Worm (Caenorhabditis elegans): Measurements from ENCODE around the gene nhr-141.

nhr-141 gene

ce11 chrV:7436509-7436908, 8.0 kb upstream of the nhr-141 start:
- TF ChIP-seq ama-1 (optimal IDR thresholded peaks at IDR 0.05) = no peak
- TF ChIP-seq R02D3.7 (tag; optimal IDR thresholded peaks at IDR 0.05) = no peak
- no peak for TF ChIP-seq mdl-1 (tag; optimal IDR thresholded peaks at IDR 0.05)
- no peak for TF ChIP-seq daf-12 (tag; optimal IDR thresholded peaks at IDR 0.05)
- TF ChIP-seq fkh-2 (tag; optimal IDR thresholded peaks at IDR 0.05) = no peak
- TF ChIP-seq lin-39 (tag; optimal IDR thresholded peaks at IDR 0.05) = no peak
- TF ChIP-seq ZK546.5 (tag; optimal IDR thresholded peaks at IDR 0.05) = no peak
- TF ChIP-seq aly-2 (tag; optimal IDR thresholded peaks at IDR 0.05) = no peak
- TF ChIP-seq nhr-76 (tag; optimal IDR thresholded peaks at IDR 0.05) = no peak
- no peak for TF ChIP-seq lin-15B (tag; optimal IDR thresholded peaks at IDR 0.05)

ce11 chrV:7436911-7437310, 7.5 kb upstream of the nhr-141 start:
- TF ChIP-seq nfya-1 (tag; optimal IDR thresholded peaks at IDR 0.05; ENCODE audit: insufficient read depth) (peak; percentile 16), nhr-43 (tag; optimal IDR thresholded peaks at IDR 0.05; ENCODE audit: poor library complexity, severe bottlenecking) (peak; percentile 90), tbx-2 (tag; optimal IDR thresholded peaks at IDR 0.05) (peak; percentile 28), elt-3 (tag; optimal IDR thresholded peaks at IDR 0.05) (peak in 2 of 3 experiments; percentile 14 to 91), nhr-23 (tag; optimal IDR thresholded peaks at IDR 0.05) (peak; percentile 72), fkh-2 (tag; optimal IDR thresholded peaks at IDR 0.05) (no peak), unc-39 (tag; optimal IDR thresholded peaks at IDR 0.05) (no peak), pha-4 (tag; optimal IDR thresholded peaks at IDR 0.05) (peak; percentile 14), ama-1 (optimal IDR thresholded peaks at IDR 0.05) (peak; percentile 98), nhr-25 (tag; optimal IDR thresholded peaks at IDR 0.05) (peak; percentile 78)

- TF ChIP-seq snpc-4 (tag; optimal IDR thresholded peaks at IDR 0.05) (peak; percentile 32), lin-39 (tag; optimal IDR thresholded peaks at IDR 0.05) (peak; percentile 3), egl-5 (tag; optimal IDR thresholded peaks at IDR 0.05) (no peak), zag-1 (tag; optimal IDR thresholded peaks at IDR 0.05) (no peak), aly-2 (tag; optimal IDR thresholded peaks at IDR 0.05) (no peak), ama-1 (optimal IDR thresholded peaks at IDR 0.05) (peak; percentile 10), fkh-10 (GFP tag; optimal IDR thresholded peaks at IDR 0.05) (peak; percentile 28), nfya-1 (tag; optimal IDR thresholded peaks at IDR 0.05; ENCODE audit: insufficient read depth) (peak; percentile 51), ztf-4 (tag; optimal IDR thresholded peaks at IDR 0.05) (no peak), ZK546.5 (tag; optimal IDR thresholded peaks at IDR 0.05) (no peak), jun-1 (tag; optimal IDR thresholded peaks at IDR 0.05) (no peak), eor-1 (tag; optimal IDR thresholded peaks at IDR 0.05) (no peak), lin-15B (tag; optimal IDR thresholded peaks at IDR 0.05) (peak; percentile 7)
Observed at ce11 chrV:7437538-7437937, 6.9 kb upstream of the nhr-141 start, which contains the start of gene F25E5.9. Gene F25E5.9 (minus strand): TSS chrV:7437919.

- TF ChIP-seq nhr-237 (tag; optimal IDR thresholded peaks at IDR 0.05) (no peak), nhr-11 (tag; optimal IDR thresholded peaks at IDR 0.05) (no peak), jun-1 (tag; optimal IDR thresholded peaks at IDR 0.05) (no peak), mdl-1 (tag; optimal IDR thresholded peaks at IDR 0.05) (no peak), aly-2 (tag; optimal IDR thresholded peaks at IDR 0.05) (no peak), tbx-2 (tag; optimal IDR thresholded peaks at IDR 0.05) (no peak)
Observed at ce11 chrV:7437985-7438384, 6.5 kb upstream of the nhr-141 start, which contains the start of gene F25E5.16. Gene F25E5.16 (plus strand): TSS chrV:7438285.

- TF ChIP-seq nhr-25 (tag; optimal IDR thresholded peaks at IDR 0.05) (no peak), daf-12 (tag; optimal IDR thresholded peaks at IDR 0.05) (no peak), ztf-11 (tag; optimal IDR thresholded peaks at IDR 0.05) (no peak), egl-5 (tag; optimal IDR thresholded peaks at IDR 0.05) (no peak), lin-15B (tag; optimal IDR thresholded peaks at IDR 0.05) (no peak), zag-1 (tag; optimal IDR thresholded peaks at IDR 0.05) (no peak), ztf-4 (tag; optimal IDR thresholded peaks at IDR 0.05) (no peak), nfya-1 (tag; optimal IDR thresholded peaks at IDR 0.05; ENCODE audit: insufficient read depth) (no peak), fkh-10 (GFP tag; optimal IDR thresholded peaks at IDR 0.05) (no peak), unc-39 (tag; optimal IDR thresholded peaks at IDR 0.05) (no peak), egl-27 (tag; optimal IDR thresholded peaks at IDR 0.05) (no peak), elt-2 (tag; optimal IDR thresholded peaks at IDR 0.05) (no peak), nhr-23 (tag; optimal IDR thresholded peaks at IDR 0.05) (no peak), nhr-43 (tag; optimal IDR thresholded peaks at IDR 0.05; ENCODE audit: poor library complexity, severe bottlenecking) (no peak), lsy-12 (tag; optimal IDR thresholded peaks at IDR 0.05) (no peak), nhr-77 (tag; optimal IDR thresholded peaks at IDR 0.05) (no peak), nhr-28 (tag; optimal IDR thresholded peaks at IDR 0.05) (no peak), skn-1 (tag; optimal IDR thresholded peaks at IDR 0.05) (no peak), fkh-2 (tag; optimal IDR thresholded peaks at IDR 0.05) (no peak)
Observed at ce11 chrV:7439807-7440206, 4.7 kb upstream of the nhr-141 start, which contains the start of gene try-13. Gene try-13 (plus strand): TSS chrV:7440107.

Data from whole organism, L3 larva.